Fruit fly (Drosophila melanogaster) whole organism, embryonic: ENCODE results near the gene PolG2.

ENCODE experiments used
- BEAF-32 ChIP-seq: fragments of 200-800 bp; sonication (Bioruptor generic); optimal IDR thresholded peaks from 3 replicates; lab custom pipeline; 2017; ENCODE audit warnings: missing biosample characterization, missing genetic modification characterization, mild to moderate bottlenecking, moderate library complexity, missing genetic modification reagents
- BtbVII ChIP-seq: fragments of 200-800 bp; sonication (Bioruptor generic); optimal IDR thresholded peaks from 3 replicates; lab custom pipeline; 2017; ENCODE audit warnings: missing biosample characterization, mild to moderate bottlenecking, missing genetic modification characterization
- CG10209 ChIP-seq: fragments of 200-800 bp; sonication (Bioruptor generic); optimal IDR thresholded peaks from 3 replicates; lab custom pipeline; 2017; ENCODE audit warnings: missing biosample characterization, mild to moderate bottlenecking, missing genetic modification characterization, missing genetic modification reagents
- CG10431 ChIP-seq: fragments of 200-800 bp; sonication (Bioruptor generic); optimal IDR thresholded peaks from 3 replicates; lab custom pipeline; 2018; ENCODE audit warnings: missing biosample characterization, mild to moderate bottlenecking, missing genetic modification characterization
- CG13624 ChIP-seq: fragments of 200-800 bp; sonication (Bioruptor generic); optimal IDR thresholded peaks from 2 replicates; lab custom pipeline; 2016; ENCODE audit warnings: missing biosample characterization, missing genetic modification characterization
- CG14014 ChIP-seq: fragments of 200-800 bp; sonication (Bioruptor generic); IDR thresholded peaks from 2 replicates; pipeline ENCODE4 v1.3.6; 2022; ENCODE audit warnings: missing biosample characterization, missing genetic modification characterization
- CG14050 ChIP-seq: fragments of 200-800 bp; sonication (Bioruptor generic); IDR thresholded peaks from 3 replicates; pipeline ENCODE4 v1.3.6; 2022; ENCODE audit warnings: missing biosample characterization, missing genetic modification characterization
- CG15514 ChIP-seq: fragments of 200-800 bp; sonication (Bioruptor generic); optimal IDR thresholded peaks from 3 replicates; lab custom pipeline; 2017; ENCODE audit warnings: missing biosample characterization, missing genetic modification characterization, mild to moderate bottlenecking, moderate library complexity, missing genetic modification reagents
- CG1792 ChIP-seq: fragments of 200-800 bp; sonication (Bioruptor generic); optimal IDR thresholded peaks from 2 replicates; lab custom pipeline; 2016; ENCODE audit warnings: missing biosample characterization, missing genetic modification characterization
- CG2116 ChIP-seq: fragments of 200-800 bp; sonication (Bioruptor generic); optimal IDR thresholded peaks from 3 replicates; lab custom pipeline; 2018; ENCODE audit warnings: missing biosample characterization, mild to moderate bottlenecking, missing genetic modification characterization
- CG2199 ChIP-seq: fragments of 200-800 bp; sonication (Bioruptor generic); IDR thresholded peaks from 3 replicates; pipeline ENCODE4 v1.3.6; 2022; ENCODE audit warnings: missing biosample characterization, missing genetic modification characterization
- CG30403 ChIP-seq: fragments of 200-800 bp; sonication (Bioruptor generic); optimal IDR thresholded peaks from 3 replicates; lab custom pipeline; 2016; ENCODE audit warnings: missing biosample characterization, missing genetic modification characterization
- CG30431 ChIP-seq: fragments of 200-800 bp; sonication (Bioruptor generic); optimal IDR thresholded peaks from 2 replicates; lab custom pipeline; 2017; ENCODE audit warnings: missing biosample characterization, missing genetic modification characterization
- CG3407 ChIP-seq: fragments of 200-800 bp; sonication (Bioruptor generic); optimal IDR thresholded peaks from 2 replicates; lab custom pipeline; 2018; ENCODE audit warnings: missing biosample characterization, mild to moderate bottlenecking, missing genetic modification characterization
- CG3847 ChIP-seq: fragments of 200-800 bp; sonication (Bioruptor generic); IDR thresholded peaks from 2 replicates; pipeline ENCODE4 v1.3.6; 2022; ENCODE audit warnings: missing biosample characterization, missing genetic modification characterization
- CG4820 ChIP-seq: fragments of 200-800 bp; sonication (Bioruptor generic); optimal IDR thresholded peaks from 3 replicates; lab custom pipeline; 2016; ENCODE audit warnings: missing biosample characterization, missing genetic modification characterization
- CG7987 ChIP-seq: fragments of 200-800 bp; sonication (Bioruptor generic); optimal IDR thresholded peaks from 2 replicates; lab custom pipeline; 2018; ENCODE audit warnings: missing biosample characterization, mild to moderate bottlenecking, missing genetic modification characterization, moderate library complexity
- CG8359 ChIP-seq: fragments of 200-800 bp; sonication (Bioruptor generic); optimal IDR thresholded peaks from 2 replicates; lab custom pipeline; 2017; ENCODE audit warnings: missing biosample characterization, mild to moderate bottlenecking, missing genetic modification characterization, borderline replicate concordance
- CG9609 ChIP-seq: fragments of 200-800 bp; sonication (Bioruptor generic); optimal IDR thresholded peaks from 3 replicates; lab custom pipeline; 2016; ENCODE audit warnings: missing biosample characterization, missing genetic modification characterization
- CG9797 ChIP-seq: fragments of 200-800 bp; sonication (Bioruptor generic); optimal IDR thresholded peaks from 3 replicates; lab custom pipeline; 2018; ENCODE audit warnings: missing biosample characterization, mild to moderate bottlenecking, missing genetic modification characterization
- CG9817 ChIP-seq: fragments of 200-800 bp; sonication (Bioruptor generic); optimal IDR thresholded peaks from 2 replicates; lab custom pipeline; 2018; ENCODE audit warnings: missing biosample characterization, mild to moderate bottlenecking, missing genetic modification characterization, moderate library complexity
- CoRest ChIP-seq: fragments of 200-800 bp; sonication (Bioruptor generic); optimal IDR thresholded peaks from 3 replicates; lab custom pipeline; 2018; ENCODE audit warnings: missing biosample characterization, mild to moderate bottlenecking, missing genetic modification characterization, moderate library complexity
- E2f2 ChIP-seq: fragments of 200-800 bp; sonication (Bioruptor generic); IDR thresholded peaks from 2 replicates; pipeline ENCODE4 v1.3.6; 2022; ENCODE audit warnings: missing biosample characterization, missing genetic modification characterization
- Fer1 ChIP-seq: fragments of 200-800 bp; sonication (Bioruptor generic); optimal IDR thresholded peaks from 2 replicates; lab custom pipeline; 2017; ENCODE audit warnings: missing biosample characterization, mild to moderate bottlenecking, missing genetic modification characterization
- H15 ChIP-seq: fragments of 200-800 bp; sonication (Bioruptor generic); IDR thresholded peaks from 3 replicates; pipeline ENCODE4 v1.3.6; 2022; ENCODE audit warnings: missing biosample characterization, missing genetic modification characterization
- Jarid2 ChIP-seq: fragments of 200-800 bp; sonication (Bioruptor generic); optimal IDR thresholded peaks from 3 replicates; lab custom pipeline; 2017; ENCODE audit warnings: mild to moderate bottlenecking, missing biosample characterization, missing genetic modification reagents, missing genetic modification characterization
- Lim3 ChIP-seq: fragments of 200-800 bp; sonication (Bioruptor generic); IDR thresholded peaks from 2 replicates; pipeline ENCODE4 v1.3.6; 2022; ENCODE audit warnings: missing biosample characterization, missing genetic modification characterization
- MESR4 ChIP-seq: fragments of 200-800 bp; sonication (Bioruptor generic); optimal IDR thresholded peaks from 2 replicates; lab custom pipeline; 2018; ENCODE audit warnings: missing biosample characterization, mild to moderate bottlenecking, missing genetic modification characterization, moderate library complexity
- Mrtf ChIP-seq: fragments of 200-800 bp; sonication (Bioruptor generic); IDR thresholded peaks from 3 replicates; pipeline ENCODE4 v1.3.6; 2022; ENCODE audit warnings: missing biosample characterization, missing genetic modification characterization
- Nf-YB ChIP-seq: fragments of 200-800 bp; sonication (Bioruptor generic); optimal IDR thresholded peaks from 3 replicates; lab custom pipeline; 2019; ENCODE audit warnings: missing biosample characterization, mild to moderate bottlenecking, missing genetic modification characterization, moderate library complexity
- Oli ChIP-seq: fragments of 200-800 bp; sonication (Bioruptor generic); optimal IDR thresholded peaks from 2 replicates; lab custom pipeline; 2018; ENCODE audit warnings: missing biosample characterization, mild to moderate bottlenecking, missing genetic modification characterization, moderate library complexity
- Optix ChIP-seq: fragments of 200-800 bp; sonication (Bioruptor generic); IDR thresholded peaks from 3 replicates; pipeline ENCODE4 v1.3.6; 2022; ENCODE audit warnings: missing biosample characterization, missing genetic modification characterization
- Sry-β ChIP-seq: fragments of 200-800 bp; sonication (Bioruptor generic); optimal IDR thresholded peaks from 2 replicates; lab custom pipeline; 2018; ENCODE audit warnings: missing biosample characterization, mild to moderate bottlenecking, missing genetic modification characterization, moderate library complexity
- Sry-δ ChIP-seq: fragments of 200-800 bp; sonication (Bioruptor generic); optimal IDR thresholded peaks from 2 replicates; lab custom pipeline; 2016; ENCODE audit warnings: missing biosample characterization, missing genetic modification characterization
- Trl ChIP-seq, 3 experiments: fragments of >200 bp in 2 of 3; fragments of 200-800 bp in 1 of 3; sonication (Bioruptor generic) in 1 of 3; optimal IDR thresholded peaks; 2 replicates in 1 of 3; 3 replicates in 2 of 3; lab custom pipeline; 2016 to 2017; ENCODE audit warnings: missing biosample characterization in 1 of 3, missing genetic modification characterization in 1 of 3
- Xbp1 ChIP-seq: fragments of 200-800 bp; sonication (Bioruptor generic); optimal IDR thresholded peaks from 3 replicates; lab custom pipeline; 2016; ENCODE audit warnings: missing biosample characterization, mild to moderate bottlenecking, missing genetic modification characterization
- bab2 ChIP-seq: fragments of 200-800 bp; sonication (Bioruptor generic); optimal IDR thresholded peaks from 2 replicates; lab custom pipeline; 2016; ENCODE audit warnings: missing biosample characterization, missing genetic modification characterization
- cad ChIP-seq: fragments of >200 bp; optimal IDR thresholded peaks from 2 replicates; lab custom pipeline; 2017; ENCODE audit warnings: missing biosample characterization, missing genetic modification characterization
- cwo ChIP-seq: fragments of 200-800 bp; sonication (Bioruptor generic); optimal IDR thresholded peaks from 3 replicates; lab custom pipeline; 2017; ENCODE audit warnings: missing biosample characterization, missing genetic modification characterization, mild to moderate bottlenecking, moderate library complexity, missing genetic modification reagents
- dati ChIP-seq: fragments of 200-800 bp; sonication (Bioruptor generic); IDR thresholded peaks from 2 replicates; pipeline ENCODE4 v1.3.6; 2022; ENCODE audit warnings: missing biosample characterization, missing genetic modification characterization
- dimm ChIP-seq: fragments of 200-800 bp; sonication (Bioruptor generic); IDR thresholded peaks from 2 replicates; pipeline ENCODE4 v1.3.6; 2022; ENCODE audit warnings: missing biosample characterization, missing genetic modification characterization
- disco-r ChIP-seq: fragments of 200-800 bp; sonication (Bioruptor generic); optimal IDR thresholded peaks from 2 replicates; lab custom pipeline; 2016; ENCODE audit warnings: missing biosample characterization, missing genetic modification characterization
- dpn ChIP-seq, 2 experiments: fragments of 200-800 bp; sonication (Bioruptor generic); optimal IDR thresholded peaks; 3 replicates each; lab custom pipeline; 2016; ENCODE audit warnings: missing biosample characterization in 2 of 2, missing genetic modification characterization in 2 of 2
- ind ChIP-seq: fragments of 200-800 bp; sonication (Bioruptor generic); optimal IDR thresholded peaks from 3 replicates; lab custom pipeline; 2016; ENCODE audit warnings: missing biosample characterization, missing genetic modification characterization
- inv ChIP-seq: fragments of 200-800 bp; sonication (Bioruptor generic); IDR thresholded peaks from 2 replicates; pipeline ENCODE4 v1.3.6; 2022; ENCODE audit warnings: missing biosample characterization, missing genetic modification characterization; ENCODE audit not compliant: partially characterized antibody
- lab ChIP-seq: fragments of 200-800 bp; sonication (Bioruptor generic); optimal IDR thresholded peaks from 3 replicates; lab custom pipeline; 2017; ENCODE audit warnings: missing biosample characterization, missing genetic modification characterization, mild to moderate bottlenecking, moderate library complexity, missing genetic modification reagents
- lbe ChIP-seq: fragments of 200-800 bp; sonication (Bioruptor generic); optimal IDR thresholded peaks from 2 replicates; lab custom pipeline; 2016; ENCODE audit warnings: missing biosample characterization, mild to moderate bottlenecking, missing genetic modification characterization
- slou ChIP-seq: fragments of 200-800 bp; sonication (Bioruptor generic); optimal IDR thresholded peaks from 3 replicates; lab custom pipeline; 2016; ENCODE audit warnings: missing biosample characterization, missing genetic modification characterization
- sr ChIP-seq: fragments of 200-800 bp; sonication (Bioruptor generic); IDR thresholded peaks from 3 replicates; pipeline ENCODE4 v1.3.6; 2022; ENCODE audit warnings: missing biosample characterization, missing genetic modification characterization
- stwl ChIP-seq: fragments of 200-800 bp; sonication (Bioruptor generic); optimal IDR thresholded peaks from 3 replicates; lab custom pipeline; 2018; ENCODE audit warnings: missing biosample characterization, mild to moderate bottlenecking, missing genetic modification characterization, moderate library complexity
- sug ChIP-seq: fragments of 200-800 bp; optimal IDR thresholded peaks from 2 replicates; lab custom pipeline; 2019; ENCODE audit warnings: missing biosample characterization, mild to moderate bottlenecking, missing genetic modification characterization, moderate library complexity

PolG2 gene

DNA sequence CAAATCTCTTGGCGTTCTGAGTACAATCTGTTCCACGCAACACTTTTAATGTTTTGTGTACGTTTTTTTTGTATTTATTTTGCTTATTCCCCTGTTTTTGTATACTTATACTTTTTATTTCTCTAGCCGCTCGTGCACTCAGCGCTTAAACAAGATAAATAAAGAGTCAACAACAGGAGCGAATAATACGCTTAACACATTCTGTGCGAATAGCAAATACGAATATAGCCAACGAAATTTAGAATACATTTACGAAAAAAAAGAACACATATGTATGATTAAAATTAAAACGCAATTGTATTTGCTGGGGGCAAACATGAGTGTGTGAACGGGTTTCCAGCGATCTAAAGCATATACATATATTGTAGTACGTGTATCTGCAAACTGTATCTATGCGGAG, 49.0 kb upstream of the PolG2 start (continued):
- TF ChIP-seq CG8359 (GFP tag; lab: Kevin White, UChicago) (no peak), E2f2 (GFP tag; lab: Robert Waterston, UW) (no peak), Trl (optimal IDR thresholded peaks at IDR 0.05; lab: Kevin White, UChicago) (no peak), Trl (GFP tag; optimal IDR thresholded peaks at IDR 0.05; lab: Kevin White, UChicago) (no peak), CG3847 (GFP tag; lab: Robert Waterston, UW) (0 out of 2 replicates have a peak, but pooled peaks have one; percentile 14), CG15514 (GFP tag; lab: Kevin White, UChicago) (peak; percentile 45), ind (GFP tag; lab: Kevin White, UChicago) (no peak), CG30431 (GFP tag; lab: Kevin White, UChicago) (no peak), H15 (GFP tag; lab: Robert Waterston, UW) (no peak), CG3407 (no peak), Sry-δ (GFP tag; lab: Kevin White, UChicago) (no peak), sr (GFP tag; lab: Robert Waterston, UW) (no peak), Sry-β (GFP tag; lab: Kevin White, UChicago) (no peak), BtbVII (GFP tag; lab: Kevin White, UChicago) (peak; percentile 48), CG9817 (tag; lab: Kevin White, UChicago) (peak; percentile 6), CG1792 (GFP tag; lab: Kevin White, UChicago) (no peak), dpn (GFP tag; optimal IDR thresholded peaks at IDR 0.05; lab: Kevin White, UChicago) (no peak), bab2 (GFP tag; lab: Kevin White, UChicago) (no peak), CG2116 (GFP tag; lab: Kevin White, UChicago) (no peak), BEAF-32 (GFP tag; lab: Kevin White, UChicago) (no peak), CG10431 (GFP tag; lab: Kevin White, UChicago) (no peak), sug (tag; lab: Kevin White, UChicago) (peak; percentile 24), CG9797 (GFP tag; lab: Kevin White, UChicago) (no peak), CG30403 (no peak), MESR4 (GFP tag; lab: Kevin White, UChicago) (no peak), CG2199 (no peak), Jarid2 (no peak), cad (no peak), CG9609 (GFP tag; lab: Kevin White, UChicago) (no peak), disco-r (peak; percentile 42), Lim3 (GFP tag; lab: Robert Waterston, UW) (no peak), Mrtf (GFP tag; lab: Robert Waterston, UW) (no peak), Nf-YB (GFP tag; lab: Kevin White, UChicago) (no peak), CG14014 (no peak; the same call in 1 of the 2 replicates), lab (GFP tag; lab: Kevin White, UChicago) (peak; percentile 80), slou (GFP tag; lab: Kevin White, UChicago) (no peak), CoRest (tag; lab: Kevin White, UChicago) (peak; percentile 18), Fer1 (GFP tag; lab: Kevin White, UChicago) (peak; percentile 27), Oli (no peak), inv (GFP tag; lab: Robert Waterston, UW) (no peak), Xbp1 (GFP tag; lab: Kevin White, UChicago) (no peak), CG13624 (GFP tag; lab: Kevin White, UChicago) (peak; percentile 8), stwl (no peak), dimm (no peak), cwo (GFP tag; lab: Kevin White, UChicago) (peak; percentile 16), Optix (GFP tag; lab: Robert Waterston, UW) (no peak), lbe (peak; percentile 74), CG10209 (GFP tag; lab: Kevin White, UChicago) (peak; percentile 27), CG14050 (no peak), CG7987 (GFP tag; lab: Kevin White, UChicago) (peak; percentile 19), CG4820 (GFP tag; lab: Kevin White, UChicago) (no peak), dati (no peak)
